Worm (Caenorhabditis elegans): ENCODE measurements around the gene E04F6.4.

- no peak for TF ChIP-seq snpc-4 (tag; optimal IDR thresholded peaks at IDR 0.05)
- no peak for TF ChIP-seq lsy-2 (tag; optimal IDR thresholded peaks at IDR 0.05)
- no peak for TF ChIP-seq unc-62 (GFP tag; optimal IDR thresholded peaks at IDR 0.05)
- TF ChIP-seq nhr-77 (tag; optimal IDR thresholded peaks at IDR 0.05) = no peak
- no peak for TF ChIP-seq jun-1 (tag; optimal IDR thresholded peaks at IDR 0.05)
These were observed 2.1 kb upstream of the E04F6.4 start, which contains the start of gene C27H5.6 for ce11 chrII:7187110-7187509.
